Worm (Caenorhabditis elegans): Measurements from ENCODE around the gene snap-29.

Gene snap-29

ce11 chrIII:8745214-8745613, 30.8 kb upstream of the snap-29 start:
- no peak for TF ChIP-seq skn-1 (tag; optimal IDR thresholded peaks at IDR 0.05)
- no peak for TF ChIP-seq blmp-1 (tag; optimal IDR thresholded peaks at IDR 0.05; ENCODE audit: insufficient read depth)
- no peak for TF ChIP-seq elt-3 (tag; optimal IDR thresholded peaks at IDR 0.05)
- no peak for TF ChIP-seq ztf-1 (GFP tag; conservative IDR thresholded peaks at IDR 0.05)
- no peak for TF ChIP-seq egl-27 (tag; optimal IDR thresholded peaks at IDR 0.05)

ce11 chrIII:8748620-8749019, 27.4 kb upstream of the snap-29 start:
- TF ChIP-seq ZK546.5 (tag; optimal IDR thresholded peaks at IDR 0.05): no peak
- peak; percentile 22 for TF ChIP-seq sma-9 (GFP tag; optimal IDR thresholded peaks at IDR 0.05)
- TF ChIP-seq sma-9 (tag; optimal IDR thresholded peaks at IDR 0.05): no peak
- TF ChIP-seq skn-1 (tag; optimal IDR thresholded peaks at IDR 0.05): peak; percentile 22
- peak; percentile 69 for TF ChIP-seq crh-2 (tag; optimal IDR thresholded peaks at IDR 0.05)
- peak; percentile 92 for TF ChIP-seq fos-1 (tag; optimal IDR thresholded peaks at IDR 0.05)
- TF ChIP-seq sma-3 (GFP tag; optimal IDR thresholded peaks at IDR 0.05): peak; percentile 40
- no peak for TF ChIP-seq alr-1 (tag; optimal IDR thresholded peaks at IDR 0.05)
- peak; percentile 41 for TF ChIP-seq F13H6.1 (tag; optimal IDR thresholded peaks at IDR 0.05)

ce11 chrIII:8749487-8749886, 26.6 kb upstream of the snap-29 start, which contains the start of gene sma-2:
Gene sma-2, plus strand, starts transcription at chrIII:8749680.
- TF ChIP-seq lin-13 (GFP tag; optimal IDR thresholded peaks at IDR 0.05) (no peak), egl-27 (tag; optimal IDR thresholded peaks at IDR 0.05) (peak; percentile 15), zag-1 (tag; optimal IDR thresholded peaks at IDR 0.05) (no peak), fos-1 (tag; optimal IDR thresholded peaks at IDR 0.05) (peak; percentile 98), C34F6.9 (tag; optimal IDR thresholded peaks at IDR 0.05) (peak; percentile 29), ztf-1 (GFP tag; conservative IDR thresholded peaks at IDR 0.05) (no peak), ztf-4 (tag; optimal IDR thresholded peaks at IDR 0.05) (no peak), peb-1 (tag; optimal IDR thresholded peaks at IDR 0.05) (no peak), mdl-1 (tag; optimal IDR thresholded peaks at IDR 0.05) (peak in 1 of 2 experiments; percentile 16), ztf-11 (tag; optimal IDR thresholded peaks at IDR 0.05) (no peak), nhr-12 (tag; optimal IDR thresholded peaks at IDR 0.05) (no peak), unc-55 (GFP tag; optimal IDR thresholded peaks at IDR 0.05) (no peak), nhr-23 (tag; optimal IDR thresholded peaks at IDR 0.05) (no peak), sem-4 (tag; optimal IDR thresholded peaks at IDR 0.05) (no peak), blmp-1 (tag; optimal IDR thresholded peaks at IDR 0.05; ENCODE audit: insufficient read depth) (no peak), ZK546.5 (tag; optimal IDR thresholded peaks at IDR 0.05) (no peak), elt-1 (tag; optimal IDR thresholded peaks at IDR 0.05) (no peak), nhr-6 (tag; optimal IDR thresholded peaks at IDR 0.05) (no peak), lin-39 (tag; optimal IDR thresholded peaks at IDR 0.05) (no peak), ceh-82 (tag; optimal IDR thresholded peaks at IDR 0.05) (no peak), mbf-1 (tag; optimal IDR thresholded peaks at IDR 0.05) (no peak), nhr-77 (tag; optimal IDR thresholded peaks at IDR 0.05) (no peak), sma-9 (GFP tag; optimal IDR thresholded peaks at IDR 0.05) (peak; percentile 91), sma-9 (tag; optimal IDR thresholded peaks at IDR 0.05) (no peak), nhr-237 (tag; optimal IDR thresholded peaks at IDR 0.05) (no peak), R02D3.7 (tag; optimal IDR thresholded peaks at IDR 0.05) (no peak), nhr-129 (tag; optimal IDR thresholded peaks at IDR 0.05) (peak; percentile 68), nhr-25 (tag; optimal IDR thresholded peaks at IDR 0.05) (peak; percentile 74), ama-1 (optimal IDR thresholded peaks at IDR 0.05) (no peak), snpc-4 (tag; optimal IDR thresholded peaks at IDR 0.05) (no peak), crh-2 (tag; optimal IDR thresholded peaks at IDR 0.05) (peak; percentile 85), unc-62 (GFP tag; optimal IDR thresholded peaks at IDR 0.05) (no peak), Y55F3AM.14 (GFP tag; optimal IDR thresholded peaks at IDR 0.05) (no peak), nhr-11 (tag; optimal IDR thresholded peaks at IDR 0.05) (no peak), unc-39 (tag; optimal IDR thresholded peaks at IDR 0.05) (no peak), lin-11 (tag; optimal IDR thresholded peaks at IDR 0.05) (no peak), nhr-10 (tag; optimal IDR thresholded peaks at IDR 0.05) (no peak), aly-2 (tag; optimal IDR thresholded peaks at IDR 0.05) (no peak), sma-3 (GFP tag; optimal IDR thresholded peaks at IDR 0.05) (peak; percentile 99), ceh-16 (tag; optimal IDR thresholded peaks at IDR 0.05) (no peak), skn-1 (tag; optimal IDR thresholded peaks at IDR 0.05) (no peak), alr-1 (tag; optimal IDR thresholded peaks at IDR 0.05) (no peak), F13H6.1 (tag; optimal IDR thresholded peaks at IDR 0.05) (peak; percentile 88), gmeb-1 (tag; optimal IDR thresholded peaks at IDR 0.05) (peak; percentile 72), nhr-21 (tag; optimal IDR thresholded peaks at IDR 0.05) (peak; percentile 52), elt-3 (tag; optimal IDR thresholded peaks at IDR 0.05) (no peak), mab-5 (tag; optimal IDR thresholded peaks at IDR 0.05) (no peak), dmd-4 (tag; optimal IDR thresholded peaks at IDR 0.05) (no peak), lsy-2 (tag; optimal IDR thresholded peaks at IDR 0.05) (peak in 1 of 2 experiments; percentile 45)
